Worm (Caenorhabditis elegans) whole organism, mixed stage, embryonic: ENCODE data around the gene cal-2.

Experiments used
- flh-1 ChIP-seq: fragments of 200-800 bp; sonication (Bioruptor generic); optimal IDR thresholded peaks from 2 replicates; lab custom pipeline; 2018; ENCODE audit warnings: mild to moderate bottlenecking, missing genetic modification characterization, moderate library complexity, missing compliant biosample characterization
- lsy-2 ChIP-seq: fragments of 150-350 bp; optimal IDR thresholded peaks from 2 replicates; lab custom pipeline; 2014; ENCODE audit warnings: missing biosample characterization, missing genetic modification characterization
- mls-2 ChIP-seq: sonication (generic microtip); optimal IDR thresholded peaks from 2 replicates; lab custom pipeline; 2016; ENCODE audit warnings: mild to moderate bottlenecking, missing genetic modification characterization, moderate library complexity, missing compliant biosample characterization
- nhr-28 ChIP-seq: fragments of 150-350 bp; optimal IDR thresholded peaks from 2 replicates; lab custom pipeline; 2014; ENCODE audit warnings: missing biosample characterization, missing genetic modification characterization
- nhr-76 ChIP-seq: sonication (generic microtip); optimal IDR thresholded peaks from 2 replicates; lab custom pipeline; 2017; ENCODE audit warnings: missing biosample characterization, missing genetic modification characterization
- pha-4 ChIP-seq: fragments of 150-350 bp; optimal IDR thresholded peaks from 2 replicates; lab custom pipeline; 2018; ENCODE audit warnings: missing biosample characterization, missing genetic modification reagents, missing genetic modification characterization
- snpc-4 ChIP-seq: fragments of 150-350 bp; optimal IDR thresholded peaks from 2 replicates; lab custom pipeline; 2014; ENCODE audit warnings: missing biosample characterization, missing genetic modification characterization

- TF ChIP-seq nhr-76 (tag; lab: Kevin White, UChicago): no peak
- no peak for TF ChIP-seq snpc-4
- TF ChIP-seq mls-2 (tag; lab: Kevin White, UChicago): no peak
- no peak for TF ChIP-seq nhr-28
- no peak for TF ChIP-seq lsy-2 (tag; lab: Kevin White, UChicago)
- no peak for TF ChIP-seq flh-1 (GFP tag; lab: Kevin White, UChicago)
- no peak for TF ChIP-seq pha-4
These were observed 43.2 kb upstream of the cal-2 start for ce11 chrII:8917339-8917738.
